Worm (Caenorhabditis elegans) whole organism, mixed stage, embryonic: Measurements from ENCODE around the gene acox-1.6.

Experiments used
- blmp-1 ChIP-seq: fragments of 150-350 bp; optimal IDR thresholded peaks from 2 replicates; lab custom pipeline; 2014; ENCODE audit warnings: missing biosample characterization, missing genetic modification characterization
- cnd-1 ChIP-seq: fragments of 200-800 bp; sonication (Bioruptor generic); optimal IDR thresholded peaks from 2 replicates; lab custom pipeline; 2018; ENCODE audit warnings: mild to moderate bottlenecking, missing genetic modification characterization, missing compliant biosample characterization
- elt-1 ChIP-seq: sonication (generic microtip); optimal IDR thresholded peaks from 2 replicates; lab custom pipeline; 2017; ENCODE audit warnings: missing genetic modification characterization, mild to moderate bottlenecking, missing compliant biosample characterization, antibody characterized with exemption, moderate library complexity, borderline replicate concordance; ENCODE audit not compliant: insufficient read depth
- hlh-1 ChIP-seq: fragments of 150-350 bp; optimal IDR thresholded peaks from 2 replicates; lab custom pipeline; 2014; ENCODE audit warnings: missing biosample characterization, missing genetic modification reagents, missing genetic modification characterization
- mls-2 ChIP-seq: sonication (generic microtip); optimal IDR thresholded peaks from 2 replicates; lab custom pipeline; 2016; ENCODE audit warnings: mild to moderate bottlenecking, missing genetic modification characterization, moderate library complexity, missing compliant biosample characterization
- nhr-76 ChIP-seq: sonication (generic microtip); optimal IDR thresholded peaks from 2 replicates; lab custom pipeline; 2017; ENCODE audit warnings: missing biosample characterization, missing genetic modification characterization
- pha-4 ChIP-seq: fragments of 150-350 bp; optimal IDR thresholded peaks from 2 replicates; lab custom pipeline; 2018; ENCODE audit warnings: missing biosample characterization, missing genetic modification reagents, missing genetic modification characterization
- snpc-4 ChIP-seq: fragments of 150-350 bp; optimal IDR thresholded peaks from 2 replicates; lab custom pipeline; 2014; ENCODE audit warnings: missing biosample characterization, missing genetic modification characterization
- ztf-11 ChIP-seq: fragments of 150-350 bp; optimal IDR thresholded peaks from 2 replicates; lab custom pipeline; 2014; ENCODE audit warnings: missing biosample characterization, missing genetic modification characterization

- peak; percentile 0 for TF ChIP-seq blmp-1 (tag; lab: Kevin White, UChicago)
- peak; percentile 62 for TF ChIP-seq nhr-76
- peak; percentile 30 for TF ChIP-seq elt-1 (tag; lab: Kevin White, UChicago)
- peak; percentile 90 for TF ChIP-seq mls-2
- peak; percentile 97 for TF ChIP-seq ztf-11 (tag; lab: Kevin White, UChicago)
- TF ChIP-seq cnd-1 = peak; percentile 90
- peak; percentile 73 for TF ChIP-seq hlh-1 (tag; lab: Kevin White, UChicago)
- no peak for TF ChIP-seq snpc-4 (tag; lab: Kevin White, UChicago)
- TF ChIP-seq pha-4 = peak; percentile 99
Observed at ce11 chrX:15841086-15841622, 2.8 kb upstream of the acox-1.6 start, which contains the start of gene serp-1.1.
